Worm (Caenorhabditis elegans): Measurements from ENCODE around the gene F39E9.14.

The F39E9.14 gene

ce11 chrII:3282353-3282752 lies 8.1 kb downstream of the F39E9.14 start, which contains the start of gene nep-13:
Gene nep-13 (plus strand): TSS chrII:3282653.
- no peak for TF ChIP-seq rnt-1 (tag; optimal IDR thresholded peaks at IDR 0.05)
- no peak for TF ChIP-seq nhr-77 (tag; optimal IDR thresholded peaks at IDR 0.05)
- TF ChIP-seq ztf-11 (tag; optimal IDR thresholded peaks at IDR 0.05) = no peak
- TF ChIP-seq tbx-2 (tag; optimal IDR thresholded peaks at IDR 0.05) = no peak
- TF ChIP-seq aha-1 (tag; optimal IDR thresholded peaks at IDR 0.05) = no peak
- no peak for TF ChIP-seq nhr-28 (tag; optimal IDR thresholded peaks at IDR 0.05)
- TF ChIP-seq jun-1 (tag; optimal IDR thresholded peaks at IDR 0.05) = no peak
- no peak for TF ChIP-seq mab-9 (GFP tag; IDR thresholded peaks at IDR 0.05)

DNA sequence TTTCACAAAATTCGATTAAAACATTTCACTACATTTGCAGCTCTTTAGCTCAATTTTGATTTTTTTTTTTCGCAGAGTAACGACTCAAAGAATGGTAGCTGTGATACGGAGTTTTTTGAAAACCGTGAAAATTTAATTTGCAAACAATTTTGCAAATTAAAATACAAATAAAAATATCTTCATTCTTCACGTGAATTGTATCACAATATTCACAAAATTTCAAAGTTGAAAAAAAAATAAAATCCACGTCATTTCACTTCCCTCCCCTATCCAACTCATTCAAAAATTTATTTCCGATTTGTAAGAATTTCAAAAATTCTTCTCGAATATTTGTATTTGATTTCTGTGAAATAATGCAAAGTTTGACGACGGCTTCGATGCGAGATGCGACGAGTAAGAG lies 11.8 kb downstream of the F39E9.14 start, which contains the start of gene wht-4:
TSS of gene wht-4 (plus strand) at position 301 of the 400 bp plus-strand sequence.
- TF ChIP-seq ama-1 (optimal IDR thresholded peaks at IDR 0.05) = no peak
- no peak for TF ChIP-seq nhr-71 (tag; optimal IDR thresholded peaks at IDR 0.05)
- no peak for TF ChIP-seq mdl-1 (tag; optimal IDR thresholded peaks at IDR 0.05)
- TF ChIP-seq fkh-10 (GFP tag; optimal IDR thresholded peaks at IDR 0.05) = no peak
- TF ChIP-seq ceh-90 (tag; optimal IDR thresholded peaks at IDR 0.05) = no peak
- no peak for TF ChIP-seq egl-13 (tag; optimal IDR thresholded peaks at IDR 0.05)
- no peak for TF ChIP-seq grh-1 (GFP tag; IDR thresholded peaks at IDR 0.05)
- TF ChIP-seq elt-2 (tag; optimal IDR thresholded peaks at IDR 0.05) = no peak
- TF ChIP-seq ces-1 (GFP tag; optimal IDR thresholded peaks at IDR 0.05) = no peak
- TF ChIP-seq egl-27 (tag; optimal IDR thresholded peaks at IDR 0.05) = no peak

ce11 chrII:3277686-3278085 lies 12.8 kb downstream of the F39E9.14 start, which contains the start of gene F02E11.4:
Gene F02E11.4 (minus strand): TSS chrII:3277786.
- TF ChIP-seq blmp-1 (tag; optimal IDR thresholded peaks at IDR 0.05) = no peak
- no peak for TF ChIP-seq isw-1 (GFP tag; IDR thresholded peaks at IDR 0.05)
- TF ChIP-seq lin-39 (tag; optimal IDR thresholded peaks at IDR 0.05) = no peak
- no peak for TF ChIP-seq tbx-2 (tag; optimal IDR thresholded peaks at IDR 0.05)
- TF ChIP-seq mef-2 (tag; optimal IDR thresholded peaks at IDR 0.05) = no peak
- no peak for TF ChIP-seq ztf-11 (tag; optimal IDR thresholded peaks at IDR 0.05)

DNA sequence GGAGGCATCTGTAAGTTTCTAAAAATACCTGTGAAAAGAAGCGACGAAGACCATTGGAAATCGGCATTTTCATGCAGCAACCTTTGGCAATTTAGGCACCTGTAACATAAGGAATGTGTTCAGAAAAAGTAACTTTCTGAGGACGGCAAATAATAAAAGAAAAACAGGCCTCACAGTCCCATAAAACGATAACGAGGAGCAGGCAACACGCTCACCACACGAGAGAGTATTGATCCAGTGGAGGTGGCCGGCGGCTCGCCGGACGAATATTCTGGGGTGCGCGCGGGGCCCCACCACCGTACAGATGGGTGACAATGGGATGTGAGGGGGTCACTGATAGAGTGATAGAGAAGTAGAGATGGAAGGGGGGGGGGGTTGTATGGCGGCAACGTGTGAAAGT lies 15.5 kb downstream of the F39E9.14 start, which contains the start of gene F02E11.3:
TSS of gene F02E11.3 (minus strand) at position 101 of the 400 bp plus-strand sequence.
- TF ChIP-seq efl-3 (GFP tag; optimal IDR thresholded peaks at IDR 0.05) (no peak), ceh-63 (GFP tag; optimal IDR thresholded peaks at IDR 0.05) (no peak), lin-35 (GFP tag; optimal IDR thresholded peaks at IDR 0.05) (no peak), xbp-1 (tag; optimal IDR thresholded peaks at IDR 0.05) (no peak)

DNA sequence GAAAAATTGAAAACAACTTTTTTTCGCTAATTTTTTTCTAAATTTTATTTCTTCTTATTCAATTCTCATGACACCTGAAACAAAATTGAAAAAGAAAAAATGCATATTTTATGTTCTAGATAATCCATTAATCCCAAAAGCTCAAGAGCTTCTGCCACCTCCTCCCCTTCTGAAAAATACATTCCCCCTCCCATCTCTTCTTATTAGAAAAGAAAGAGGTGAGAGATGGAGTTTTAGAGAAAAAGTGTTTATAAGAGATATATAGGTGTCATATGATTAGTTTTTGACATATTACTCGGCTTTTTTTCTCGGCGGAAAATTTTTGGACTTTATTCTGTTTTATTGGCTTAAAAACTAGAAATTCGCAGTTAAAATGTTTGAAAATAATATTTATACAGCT lies 19.8 kb downstream of the F39E9.14 start:
- peak; percentile 26 for TF ChIP-seq unc-30 (tag; optimal IDR thresholded peaks at IDR 0.05)
- peak; percentile 4 for TF ChIP-seq fkh-8 (tag; optimal IDR thresholded peaks at IDR 0.05)
- peak; percentile 9 for TF ChIP-seq mep-1 (tag; optimal IDR thresholded peaks at IDR 0.05)
- TF ChIP-seq nhr-71 (tag; optimal IDR thresholded peaks at IDR 0.05) = peak; percentile 27
- peak; percentile 59 for TF ChIP-seq dsc-1 (tag; optimal IDR thresholded peaks at IDR 0.05)
- TF ChIP-seq hlh-4 (tag; optimal IDR thresholded peaks at IDR 0.05) = no peak
- TF ChIP-seq skn-1 (tag; optimal IDR thresholded peaks at IDR 0.05) = no peak

DNA sequence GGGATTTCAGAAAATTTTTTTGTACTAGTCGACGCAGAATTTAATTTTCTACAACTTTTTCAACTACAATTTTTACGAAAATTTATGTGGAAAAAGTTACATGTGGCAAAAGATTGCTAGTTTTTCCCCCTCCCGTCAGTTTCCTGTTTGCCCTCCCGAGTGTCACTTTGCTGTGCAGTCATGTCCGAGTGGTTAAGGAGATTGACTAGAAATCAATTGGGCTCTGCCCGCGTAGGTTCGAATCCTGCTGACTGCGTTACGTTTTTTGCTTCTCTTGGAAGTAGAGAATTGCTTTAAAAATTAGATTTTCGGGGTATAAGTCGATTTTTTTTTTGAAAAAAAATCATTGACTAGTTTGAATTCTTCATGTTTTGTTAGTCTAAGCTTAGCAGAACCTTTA lies 22.6 kb downstream of the F39E9.14 start:
- TF ChIP-seq hlh-4 (tag; optimal IDR thresholded peaks at IDR 0.05) = no peak
- no peak for TF ChIP-seq tlp-1 (tag; optimal IDR thresholded peaks at IDR 0.05)
- TF ChIP-seq efl-1 (optimal IDR thresholded peaks at IDR 0.05) = peak in 1 of 2 experiments; percentile 1
- no peak for TF ChIP-seq efl-1 (GFP tag; optimal IDR thresholded peaks at IDR 0.05 in 1 of 2)
- no peak for TF ChIP-seq sup-37 (GFP tag; optimal IDR thresholded peaks at IDR 0.05)
- TF ChIP-seq nhr-85 (tag) = no peak
- 0 out of 2 replicates have a peak, but pooled peaks have one; percentile 8 for TF ChIP-seq nhr-19 (GFP tag; conservative IDR thresholded peaks at IDR 0.05)
- TF ChIP-seq skn-1 (tag; optimal IDR thresholded peaks at IDR 0.05) = no peak
- peak; percentile 3 for TF ChIP-seq snu-23 (GFP tag; optimal IDR thresholded peaks at IDR 0.05)
- TF ChIP-seq snpc-4 (tag; optimal IDR thresholded peaks at IDR 0.05) = no peak
- no peak for TF ChIP-seq irx-1 (tag; optimal IDR thresholded peaks at IDR 0.05)
- TF ChIP-seq lsy-2 (tag; optimal IDR thresholded peaks at IDR 0.05) = peak in 1 of 2 experiments; percentile 10
- no peak for TF ChIP-seq ets-5 (GFP tag; IDR thresholded peaks at IDR 0.05)
- TF ChIP-seq C34B4.2 (tag; optimal IDR thresholded peaks at IDR 0.05) = no peak
- no peak for TF ChIP-seq ces-1 (GFP tag; optimal IDR thresholded peaks at IDR 0.05)
- TF ChIP-seq unc-98 (GFP tag; IDR thresholded peaks at IDR 0.05) = no peak
- TF ChIP-seq hpl-2 (GFP tag; optimal IDR thresholded peaks at IDR 0.05) = no peak
- no peak for TF ChIP-seq sox-4 (tag; optimal IDR thresholded peaks at IDR 0.05)

All from whole organism, L1 larva.